Worm (Caenorhabditis elegans) whole organism, late embryonic: ENCODE measurements around the gene pnk-4.

Experiments
- F13H6.1 ChIP-seq: sonication (generic microtip); optimal IDR thresholded peaks from 2 replicates; lab custom pipeline; 2016; ENCODE audit warnings: missing genetic modification characterization, missing compliant biosample characterization
- K02D7.2 ChIP-seq: sonication (generic microtip); optimal IDR thresholded peaks from 2 replicates; lab custom pipeline; 2017; ENCODE audit warnings: mild to moderate bottlenecking, missing genetic modification characterization, missing compliant biosample characterization
- K09A11.1 ChIP-seq: sonication (generic microtip); optimal IDR thresholded peaks from 2 replicates; lab custom pipeline; 2017; ENCODE audit warnings: antibody characterized with exemption, mild to moderate bottlenecking, missing genetic modification characterization, missing compliant biosample characterization; ENCODE audit not compliant: insufficient read depth
- ahr-1 ChIP-seq: sonication (generic microtip); optimal IDR thresholded peaks from 2 replicates; lab custom pipeline; 2016; ENCODE audit warnings: missing genetic modification characterization, missing compliant biosample characterization
- ceh-19 ChIP-seq: fragments of 200-800 bp; sonication (Bioruptor generic); optimal IDR thresholded peaks from 2 replicates; lab custom pipeline; 2018; ENCODE audit warnings: mild to moderate bottlenecking, missing genetic modification characterization, missing compliant biosample characterization
- ceh-2 ChIP-seq: sonication (generic microtip); optimal IDR thresholded peaks from 2 replicates; lab custom pipeline; 2016; ENCODE audit warnings: missing genotype, missing genetic modification characterization, missing compliant biosample characterization
- ceh-31 ChIP-seq: sonication (generic microtip); optimal IDR thresholded peaks from 2 replicates; lab custom pipeline; 2016; ENCODE audit warnings: missing genetic modification characterization, missing compliant biosample characterization
- ceh-34 ChIP-seq: sonication (generic microtip); optimal IDR thresholded peaks from 2 replicates; lab custom pipeline; 2016; ENCODE audit warnings: mild to moderate bottlenecking, missing genetic modification characterization, missing compliant biosample characterization
- ceh-48 ChIP-seq: sonication (generic microtip); optimal IDR thresholded peaks from 2 replicates; lab custom pipeline; 2016; ENCODE audit warnings: missing genetic modification characterization, inconsistent platforms, missing compliant biosample characterization
- ceh-9 ChIP-seq: sonication (generic microtip); optimal IDR thresholded peaks from 2 replicates; lab custom pipeline; 2016; ENCODE audit warnings: mild to moderate bottlenecking, missing genetic modification characterization, inconsistent platforms, missing compliant biosample characterization
- che-1 ChIP-seq: sonication (generic microtip); optimal IDR thresholded peaks from 2 replicates; lab custom pipeline; 2016; ENCODE audit warnings: mild to moderate bottlenecking, missing genetic modification characterization, missing compliant biosample characterization
- dmd-4 ChIP-seq: sonication (generic microtip); optimal IDR thresholded peaks from 2 replicates; lab custom pipeline; 2016; ENCODE audit warnings: borderline replicate concordance, missing genetic modification characterization, missing compliant biosample characterization
- dve-1 ChIP-seq: sonication (generic microtip); optimal IDR thresholded peaks from 2 replicates; lab custom pipeline; 2017; ENCODE audit warnings: antibody characterized with exemption, mild to moderate bottlenecking, missing genetic modification characterization, missing compliant biosample characterization
- elt-2 ChIP-seq: sonication (generic microtip); optimal IDR thresholded peaks from 2 replicates; lab custom pipeline; 2016; ENCODE audit warnings: missing genetic modification reagents, missing genetic modification characterization, missing compliant biosample characterization
- fax-1 ChIP-seq: sonication (generic microtip); optimal IDR thresholded peaks from 2 replicates; lab custom pipeline; 2016; ENCODE audit warnings: missing genotype, missing genetic modification characterization, missing compliant biosample characterization
- fkh-6 ChIP-seq: sonication (generic microtip); optimal IDR thresholded peaks from 2 replicates; lab custom pipeline; 2016; ENCODE audit warnings: missing genetic modification characterization, missing compliant biosample characterization
- gmeb-2 ChIP-seq: sonication (generic microtip); optimal IDR thresholded peaks from 2 replicates; lab custom pipeline; 2016; ENCODE audit warnings: missing genetic modification characterization, inconsistent platforms, missing compliant biosample characterization
- hlh-30 ChIP-seq: sonication (generic microtip); optimal IDR thresholded peaks from 2 replicates; lab custom pipeline; 2017; ENCODE audit warnings: antibody characterized with exemption, missing genetic modification characterization, missing compliant biosample characterization; ENCODE audit not compliant: insufficient read depth
- hlh-6 ChIP-seq: sonication (generic microtip); optimal IDR thresholded peaks from 2 replicates; lab custom pipeline; 2016; ENCODE audit warnings: missing genotype, missing genetic modification characterization, missing compliant biosample characterization
- lim-6 ChIP-seq: sonication (generic microtip); optimal IDR thresholded peaks from 2 replicates; lab custom pipeline; 2016; ENCODE audit warnings: missing genetic modification characterization, missing compliant biosample characterization
- mec-3 ChIP-seq: sonication (generic microtip); optimal IDR thresholded peaks from 2 replicates; lab custom pipeline; 2016; ENCODE audit warnings: borderline replicate concordance, missing genetic modification characterization, missing compliant biosample characterization
- nfya-1 ChIP-seq: sonication (generic microtip); optimal IDR thresholded peaks from 2 replicates; lab custom pipeline; 2017; ENCODE audit warnings: missing genetic modification characterization, mild to moderate bottlenecking, missing compliant biosample characterization, antibody characterized with exemption, moderate library complexity
- nhr-11 ChIP-seq: fragments of 150-350 bp; optimal IDR thresholded peaks from 2 replicates; lab custom pipeline; 2014; ENCODE audit warnings: missing biosample characterization, missing genetic modification characterization
- npax-4 ChIP-seq: sonication (generic microtip); optimal IDR thresholded peaks from 2 replicates; lab custom pipeline; 2016; ENCODE audit warnings: missing genetic modification characterization, missing compliant biosample characterization
- pag-3 ChIP-seq: sonication (generic microtip); optimal IDR thresholded peaks from 2 replicates; lab custom pipeline; 2016; ENCODE audit warnings: missing compliant biosample characterization, missing genetic modification characterization, borderline replicate concordance
- pat-9 ChIP-seq: fragments of 200-800 bp; sonication (Bioruptor generic); optimal IDR thresholded peaks from 2 replicates; lab custom pipeline; 2018; ENCODE audit warnings: mild to moderate bottlenecking, missing genetic modification characterization, moderate library complexity, missing compliant biosample characterization
- pax-1 ChIP-seq: fragments of 150-350 bp; optimal IDR thresholded peaks from 2 replicates; lab custom pipeline; 2014; ENCODE audit warnings: missing biosample characterization, missing genetic modification characterization
- pha-2 ChIP-seq: sonication (generic microtip); optimal IDR thresholded peaks from 2 replicates; lab custom pipeline; 2017; ENCODE audit warnings: mild to moderate bottlenecking, missing genetic modification characterization, missing compliant biosample characterization
- pha-4 ChIP-seq: fragments of 150-350 bp; optimal IDR thresholded peaks from 2 replicates; lab custom pipeline; 2018; ENCODE audit warnings: missing biosample characterization, missing genetic modification reagents, missing genetic modification characterization
- pqm-1 ChIP-seq: sonication (generic microtip); optimal IDR thresholded peaks from 2 replicates; lab custom pipeline; 2016; ENCODE audit warnings: missing genetic modification characterization, missing compliant biosample characterization
- pros-1 ChIP-seq: fragments of 150-350 bp; optimal IDR thresholded peaks from 2 replicates; lab custom pipeline; 2014; ENCODE audit warnings: missing biosample characterization, missing genetic modification reagents, missing genetic modification characterization
- ref-2 ChIP-seq: sonication (generic microtip); optimal IDR thresholded peaks from 2 replicates; lab custom pipeline; 2016; ENCODE audit warnings: missing genetic modification characterization, missing compliant biosample characterization
- rnt-1 ChIP-seq: sonication (generic microtip); optimal IDR thresholded peaks from 2 replicates; lab custom pipeline; 2016; ENCODE audit warnings: missing genetic modification characterization, missing compliant biosample characterization
- sdc-2 ChIP-seq: sonication (generic microtip); optimal IDR thresholded peaks from 2 replicates; lab custom pipeline; 2016; ENCODE audit warnings: missing genotype, missing genetic modification characterization, missing compliant biosample characterization
- sox-2 ChIP-seq: fragments of 200-800 bp; sonication (Bioruptor generic); IDR thresholded peaks from 2 replicates; pipeline ENCODE4 v1.3.6; 2022; ENCODE audit warnings: missing genetic modification reagents, missing genetic modification characterization, missing compliant biosample characterization
- sox-4 ChIP-seq: sonication (generic microtip); optimal IDR thresholded peaks from 2 replicates; lab custom pipeline; 2017; ENCODE audit warnings: mild to moderate bottlenecking, missing genetic modification characterization, inconsistent platforms, missing compliant biosample characterization
- tbx-2 ChIP-seq: sonication (generic microtip); optimal IDR thresholded peaks from 2 replicates; lab custom pipeline; 2016; ENCODE audit warnings: missing genetic modification characterization, missing compliant biosample characterization
- unc-55 ChIP-seq: sonication (generic microtip); optimal IDR thresholded peaks from 2 replicates; lab custom pipeline; 2017; ENCODE audit warnings: missing biosample characterization, missing genetic modification reagents, missing genetic modification characterization
- unc-86 ChIP-seq: sonication (generic microtip); optimal IDR thresholded peaks from 2 replicates; lab custom pipeline; 2016; ENCODE audit warnings: missing genetic modification characterization, missing compliant biosample characterization
- ztf-16 ChIP-seq: sonication (generic microtip); optimal IDR thresholded peaks from 2 replicates; lab custom pipeline; 2017; ENCODE audit warnings: missing genetic modification characterization, missing compliant biosample characterization

Gene pnk-4

ce11 chrX:5122369-5122768 lies 34.7 kb downstream of the pnk-4 start:
- TF ChIP-seq hlh-6 = no peak
- no peak for TF ChIP-seq pat-9 (tag; lab: Kevin White, UChicago)
- TF ChIP-seq lim-6 (tag; lab: Kevin White, UChicago) = no peak
- TF ChIP-seq gmeb-2 (tag; lab: Kevin White, UChicago) = no peak
- TF ChIP-seq ceh-9 (tag; lab: Kevin White, UChicago) = no peak
- TF ChIP-seq pqm-1 (tag; lab: Kevin White, UChicago) = no peak
- no peak for TF ChIP-seq F13H6.1 (tag; lab: Kevin White, UChicago)
- TF ChIP-seq, all 69 proteins: peak for 0

ce11 chrX:5122791-5123414 lies 35.3 kb downstream of the pnk-4 start:
- TF ChIP-seq fax-1 (tag; lab: Kevin White, UChicago) = no peak
- no peak for TF ChIP-seq hlh-30 (tag; lab: Kevin White, UChicago)
- TF ChIP-seq ceh-48 (tag; lab: Kevin White, UChicago) = no peak
- TF ChIP-seq ceh-31 (tag; lab: Kevin White, UChicago) = peak; percentile 11
- TF ChIP-seq sox-4 (tag; lab: Kevin White, UChicago) = no peak
- no peak for TF ChIP-seq pag-3 (tag; lab: Kevin White, UChicago)
- no peak for TF ChIP-seq sox-2 (GFP tag; lab: Robert Waterston, UW)
- TF ChIP-seq rnt-1 = no peak
- peak; percentile 7 for TF ChIP-seq ceh-19 (GFP tag; lab: Kevin White, UChicago)
- TF ChIP-seq sdc-2 = peak; percentile 36
- TF ChIP-seq pha-4 (tag; lab: Kevin White, UChicago) = no peak
- no peak for TF ChIP-seq pat-9 (tag; lab: Kevin White, UChicago)
- TF ChIP-seq pha-2 (tag; lab: Kevin White, UChicago) = peak; percentile 51
- TF ChIP-seq elt-2 (tag; lab: Kevin White, UChicago) = peak; percentile 41
- peak; percentile 22 for TF ChIP-seq tbx-2
- no peak for TF ChIP-seq unc-86 (tag; lab: Kevin White, UChicago)
- TF ChIP-seq mec-3 (tag; lab: Kevin White, UChicago) = no peak
- peak; percentile 38 for TF ChIP-seq pax-1
- TF ChIP-seq dmd-4 (tag; lab: Kevin White, UChicago) = no peak
- no peak for TF ChIP-seq ref-2 (tag; lab: Kevin White, UChicago)
- TF ChIP-seq ahr-1 (tag; lab: Kevin White, UChicago) = no peak
- TF ChIP-seq hlh-6 = no peak
- TF ChIP-seq K09A11.1 (tag; lab: Kevin White, UChicago) = no peak
- TF ChIP-seq gmeb-2 (tag; lab: Kevin White, UChicago) = no peak
- no peak for TF ChIP-seq nhr-11 (tag; lab: Kevin White, UChicago)
- no peak for TF ChIP-seq npax-4 (tag; lab: Kevin White, UChicago)
- no peak for TF ChIP-seq nfya-1 (tag; lab: Kevin White, UChicago)
- no peak for TF ChIP-seq dve-1 (tag; lab: Kevin White, UChicago)
- TF ChIP-seq pros-1 = no peak
- TF ChIP-seq K02D7.2 (tag; lab: Kevin White, UChicago) = no peak
- no peak for TF ChIP-seq ceh-2 (tag; lab: Kevin White, UChicago)
- TF ChIP-seq fkh-6 (tag; lab: Kevin White, UChicago) = no peak
- TF ChIP-seq unc-55 (GFP tag; lab: Kevin White, UChicago) = no peak
- TF ChIP-seq ztf-16 (tag; lab: Kevin White, UChicago) = no peak
- no peak for TF ChIP-seq che-1 (tag; lab: Kevin White, UChicago)
- TF ChIP-seq ceh-34 (tag; lab: Kevin White, UChicago) = peak; percentile 22
